Fruit fly (Drosophila melanogaster) whole organism, embryonic: Measurements from ENCODE around the gene Muc14A.

Source experiments
- Ada2b ChIP-seq: fragments of 200-800 bp; sonication (Bioruptor generic); IDR thresholded peaks from 2 replicates; pipeline ENCODE4 v1.3.6; 2022; ENCODE audit warnings: missing biosample characterization, missing genetic modification characterization
- Atf-2 ChIP-seq: fragments of 200-800 bp; sonication (Bioruptor generic); optimal IDR thresholded peaks from 2 replicates; lab custom pipeline; 2016; ENCODE audit warnings: missing biosample characterization, missing genetic modification characterization
- B-H2 ChIP-seq: fragments of 200-800 bp; sonication (Bioruptor generic); optimal IDR thresholded peaks from 2 replicates; lab custom pipeline; 2018; ENCODE audit warnings: missing biosample characterization, mild to moderate bottlenecking, missing genetic modification characterization
- CG11093 ChIP-seq: fragments of 200-800 bp; sonication (Bioruptor generic); IDR thresholded peaks from 3 replicates; pipeline ENCODE4 v1.3.6; 2022; ENCODE audit warnings: missing biosample characterization, missing genetic modification characterization
- CG11504 ChIP-seq: fragments of 200-800 bp; sonication (Bioruptor generic); optimal IDR thresholded peaks from 3 replicates; lab custom pipeline; 2019; ENCODE audit warnings: missing biosample characterization, mild to moderate bottlenecking, missing genetic modification characterization, moderate library complexity
- CG12391 ChIP-seq: fragments of 200-800 bp; sonication (Bioruptor generic); optimal IDR thresholded peaks from 3 replicates; lab custom pipeline; 2018; ENCODE audit warnings: missing biosample characterization, mild to moderate bottlenecking, missing genetic modification characterization, moderate library complexity
- CG14441 ChIP-seq: fragments of 200-800 bp; sonication (Bioruptor generic); IDR thresholded peaks from 2 replicates; pipeline ENCODE4 v1.3.6; 2022; ENCODE audit warnings: missing biosample characterization, missing genetic modification characterization
- CG15514 ChIP-seq: fragments of 200-800 bp; sonication (Bioruptor generic); optimal IDR thresholded peaks from 3 replicates; lab custom pipeline; 2017; ENCODE audit warnings: missing biosample characterization, missing genetic modification characterization, mild to moderate bottlenecking, moderate library complexity, missing genetic modification reagents
- CG16863 ChIP-seq: fragments of 200-800 bp; sonication (Bioruptor generic); optimal IDR thresholded peaks from 3 replicates; lab custom pipeline; 2016; ENCODE audit warnings: missing biosample characterization, missing genetic modification characterization
- CG18476 ChIP-seq: fragments of 200-800 bp; sonication (Bioruptor generic); optimal IDR thresholded peaks from 2 replicates; lab custom pipeline; 2016; ENCODE audit warnings: missing biosample characterization, mild to moderate bottlenecking, missing genetic modification characterization
- CG32772 ChIP-seq: fragments of 200-800 bp; sonication (Bioruptor generic); IDR thresholded peaks from 2 replicates; pipeline ENCODE4 v1.3.6; 2022; ENCODE audit warnings: missing biosample characterization, missing genetic modification characterization
- CG4424 ChIP-seq: fragments of 200-800 bp; sonication (Bioruptor generic); optimal IDR thresholded peaks from 3 replicates; lab custom pipeline; 2016; ENCODE audit warnings: missing biosample characterization, missing genetic modification characterization
- CG6254 ChIP-seq: fragments of 200-800 bp; sonication (Bioruptor generic); optimal IDR thresholded peaks from 3 replicates; lab custom pipeline; 2017; ENCODE audit warnings: mild to moderate bottlenecking, missing biosample characterization, missing genetic modification reagents, missing genetic modification characterization
- CG7839 ChIP-seq: fragments of 200-800 bp; sonication (Bioruptor generic); optimal IDR thresholded peaks from 3 replicates; lab custom pipeline; 2018; ENCODE audit warnings: missing biosample characterization, mild to moderate bottlenecking, missing genetic modification characterization, moderate library complexity
- CG9609 ChIP-seq: fragments of 200-800 bp; sonication (Bioruptor generic); optimal IDR thresholded peaks from 3 replicates; lab custom pipeline; 2016; ENCODE audit warnings: missing biosample characterization, missing genetic modification characterization
- CG9727 ChIP-seq: fragments of 200-800 bp; sonication (Bioruptor generic); optimal IDR thresholded peaks from 3 replicates; lab custom pipeline; 2017; ENCODE audit warnings: missing biosample characterization, mild to moderate bottlenecking, missing genetic modification characterization
- Chrac-16 ChIP-seq: fragments of 200-800 bp; sonication (Bioruptor generic); optimal IDR thresholded peaks from 3 replicates; lab custom pipeline; 2016; ENCODE audit warnings: missing biosample characterization, missing genetic modification characterization
- Drgx ChIP-seq: fragments of 200-800 bp; sonication (Bioruptor generic); IDR thresholded peaks from 2 replicates; pipeline ENCODE4 v1.3.6; 2022; ENCODE audit warnings: missing biosample characterization, missing genetic modification characterization
- Ets97D ChIP-seq: fragments of 200-800 bp; sonication (Bioruptor generic); optimal IDR thresholded peaks from 3 replicates; lab custom pipeline; 2016; ENCODE audit warnings: missing biosample characterization, missing genetic modification characterization
- H15 ChIP-seq: fragments of 200-800 bp; sonication (Bioruptor generic); IDR thresholded peaks from 3 replicates; pipeline ENCODE4 v1.3.6; 2022; ENCODE audit warnings: missing biosample characterization, missing genetic modification characterization
- HLH3B ChIP-seq: fragments of 200-800 bp; sonication (Bioruptor generic); IDR thresholded peaks from 2 replicates; pipeline ENCODE4 v1.3.6; 2022; ENCODE audit warnings: missing biosample characterization, missing genetic modification characterization
- Hey ChIP-seq: fragments of 200-800 bp; sonication (Bioruptor generic); optimal IDR thresholded peaks from 3 replicates; lab custom pipeline; 2018; ENCODE audit warnings: missing biosample characterization, mild to moderate bottlenecking, missing genetic modification characterization
- Hr51 ChIP-seq, 2 experiments: fragments of 200-800 bp; sonication (Bioruptor generic); optimal IDR thresholded peaks; 2 replicates in 1 of 2; 3 replicates in 1 of 2; lab custom pipeline; 2016 to 2018; ENCODE audit warnings: missing biosample characterization in 2 of 2, missing genetic modification characterization in 2 of 2, mild to moderate bottlenecking in 1 of 2, moderate library complexity in 1 of 2
- Hsf ChIP-seq: fragments of 200-800 bp; sonication (Bioruptor generic); optimal IDR thresholded peaks from 3 replicates; lab custom pipeline; 2016; ENCODE audit warnings: missing biosample characterization, missing genetic modification characterization
- NC2β ChIP-seq: fragments of 200-800 bp; sonication (Bioruptor generic); optimal IDR thresholded peaks from 2 replicates; lab custom pipeline; 2016; ENCODE audit warnings: missing biosample characterization, missing genetic modification characterization
- Optix ChIP-seq: fragments of 200-800 bp; sonication (Bioruptor generic); IDR thresholded peaks from 3 replicates; pipeline ENCODE4 v1.3.6; 2022; ENCODE audit warnings: missing biosample characterization, missing genetic modification characterization
- Ravus ChIP-seq: fragments of 200-800 bp; sonication (Bioruptor generic); IDR thresholded peaks from 2 replicates; pipeline ENCODE4 v1.3.6; 2022; ENCODE audit warnings: missing biosample characterization, missing genetic modification characterization
- Rx ChIP-seq: fragments of 200-800 bp; sonication (Bioruptor generic); IDR thresholded peaks from 2 replicates; pipeline ENCODE4 v1.3.6; 2022; ENCODE audit warnings: missing biosample characterization, missing genetic modification characterization
- Sox102F ChIP-seq: fragments of 200-800 bp; sonication (Bioruptor generic); optimal IDR thresholded peaks from 2 replicates; lab custom pipeline; 2018; ENCODE audit warnings: missing biosample characterization, mild to moderate bottlenecking, missing genetic modification characterization, moderate library complexity
- al ChIP-seq: fragments of 200-800 bp; sonication (Bioruptor generic); IDR thresholded peaks from 2 replicates; pipeline ENCODE4 v1.3.6; 2022; ENCODE audit warnings: missing biosample characterization, missing genetic modification characterization
- ara ChIP-seq: fragments of 200-800 bp; sonication (Bioruptor generic); IDR thresholded peaks from 2 replicates; pipeline ENCODE4 v1.3.6; 2022; ENCODE audit warnings: missing biosample characterization, missing genetic modification characterization
- bcd ChIP-seq: fragments of 200-800 bp; sonication (Bioruptor generic); optimal IDR thresholded peaks from 2 replicates; lab custom pipeline; 2017; ENCODE audit warnings: missing biosample characterization, mild to moderate bottlenecking, missing genetic modification characterization
- bsh ChIP-seq, 2 experiments: fragments of 200-800 bp; sonication (Bioruptor generic); optimal IDR thresholded peaks; 2 replicates each; lab custom pipeline; 2017 to 2018; ENCODE audit warnings: mild to moderate bottlenecking in 2 of 2, missing biosample characterization in 2 of 2, missing genetic modification characterization in 2 of 2, moderate library complexity in 1 of 2
- corto ChIP-seq: fragments of 200-800 bp; sonication (Bioruptor generic); optimal IDR thresholded peaks from 2 replicates; lab custom pipeline; 2016; ENCODE audit warnings: missing biosample characterization, mild to moderate bottlenecking, missing genetic modification characterization, moderate library complexity
- dpn ChIP-seq, 2 experiments: fragments of 200-800 bp; sonication (Bioruptor generic); optimal IDR thresholded peaks; 3 replicates each; lab custom pipeline; 2016; ENCODE audit warnings: missing biosample characterization in 2 of 2, missing genetic modification characterization in 2 of 2
- ems ChIP-seq: fragments of 200-800 bp; sonication (Bioruptor generic); optimal IDR thresholded peaks from 3 replicates; lab custom pipeline; 2016; ENCODE audit warnings: missing biosample characterization, missing genetic modification characterization
- gem ChIP-seq: fragments of 200-800 bp; sonication (Bioruptor generic); optimal IDR thresholded peaks from 2 replicates; lab custom pipeline; 2019; ENCODE audit warnings: missing biosample characterization, mild to moderate bottlenecking, missing genetic modification characterization, moderate library complexity
- hkb ChIP-seq, 2 experiments: fragments of 200-800 bp in 1 of 2; fragments of >200 bp in 1 of 2; sonication (Bioruptor generic) in 1 of 2; IDR thresholded peaks in 1 of 2; optimal IDR thresholded peaks in 1 of 2; 2 replicates each; pipeline versions ENCODE4 v1.3.6 to Lab custom; 2017 to 2022; ENCODE audit warnings: missing biosample characterization in 1 of 2, missing genetic modification characterization in 1 of 2
- ken ChIP-seq: fragments of 200-800 bp; sonication (Bioruptor generic); IDR thresholded peaks from 3 replicates; pipeline ENCODE4 v1.3.6; 2022; ENCODE audit warnings: missing biosample characterization, missing genetic modification characterization
- mam ChIP-seq: fragments of 200-800 bp; sonication (Bioruptor generic); optimal IDR thresholded peaks from 3 replicates; lab custom pipeline; 2016; ENCODE audit warnings: missing biosample characterization, missing genetic modification characterization
- nmo ChIP-seq: fragments of 200-800 bp; sonication (Bioruptor generic); optimal IDR thresholded peaks from 2 replicates; lab custom pipeline; 2018; ENCODE audit warnings: missing biosample characterization, mild to moderate bottlenecking, missing genetic modification characterization, moderate library complexity
- phol ChIP-seq: fragments of 200-800 bp; sonication (Bioruptor generic); optimal IDR thresholded peaks from 3 replicates; lab custom pipeline; 2018; ENCODE audit warnings: missing biosample characterization, mild to moderate bottlenecking, missing genetic modification characterization, moderate library complexity
- prd ChIP-seq, 3 experiments: fragments of >200 bp in 2 of 3; fragments of 200-800 bp in 1 of 3; sonication (Bioruptor generic) in 1 of 3; optimal IDR thresholded peaks in 2 of 3; IDR thresholded peaks in 1 of 3; 2 replicates in 2 of 3; 3 replicates in 1 of 3; pipeline versions ENCODE4 v1.3.6 to Lab custom; 2017 to 2022; ENCODE audit warnings: missing biosample characterization in 1 of 3, missing genetic modification characterization in 1 of 3
- row ChIP-seq: fragments of 200-800 bp; sonication (Bioruptor generic); IDR thresholded peaks from 3 replicates; pipeline ENCODE4 v1.3.6; 2022; ENCODE audit warnings: missing biosample characterization, missing genetic modification characterization
- sens ChIP-seq: fragments of 200-800 bp; sonication (Bioruptor generic); peaks from one replicate; lab custom pipeline; 2016; ENCODE audit warnings: missing biosample characterization, missing genetic modification characterization

Gene Muc14A

DNA sequence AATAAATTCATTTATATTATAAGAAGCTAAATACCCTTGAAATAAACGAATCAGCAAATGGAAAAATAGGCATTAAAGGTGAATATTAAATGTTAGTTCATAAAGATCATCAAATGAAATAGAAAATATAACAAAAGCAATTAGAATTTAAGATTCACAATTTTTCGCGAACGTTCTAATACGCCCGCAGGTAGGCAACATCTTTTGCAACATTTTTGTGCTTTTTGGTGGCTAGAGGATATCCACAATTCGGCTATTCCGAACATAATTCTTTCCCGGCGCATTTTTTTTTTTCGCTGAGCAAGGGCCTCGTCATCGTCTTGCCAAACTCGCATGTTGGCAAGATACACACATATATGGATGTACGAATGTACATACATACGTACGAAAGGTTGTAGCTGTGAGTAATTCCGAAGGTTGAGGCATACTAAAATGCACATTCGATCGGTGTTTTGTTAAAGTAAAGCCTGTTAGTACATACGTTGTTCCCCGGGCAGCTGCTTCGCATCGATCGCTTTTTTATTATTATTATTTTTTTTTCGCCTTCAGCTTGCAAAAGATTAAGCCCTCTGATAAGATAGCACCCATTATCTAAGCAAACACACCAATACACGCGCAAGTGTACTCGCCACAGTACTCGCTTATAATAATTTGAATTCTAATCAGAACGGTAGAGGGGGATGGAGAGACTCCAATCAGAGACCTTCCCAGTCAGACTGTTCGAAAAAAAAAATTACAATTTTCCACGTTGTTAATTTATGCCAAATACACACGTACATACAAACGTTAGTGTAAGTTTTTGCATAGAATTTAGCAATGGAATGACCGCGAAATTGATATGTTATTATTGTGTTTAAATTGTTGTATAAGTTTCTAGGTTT lies 93.7 kb downstream of the Muc14A start (continued):
- no peak for TF ChIP-seq Sox102F (GFP tag; lab: Kevin White, UChicago)

DNA sequence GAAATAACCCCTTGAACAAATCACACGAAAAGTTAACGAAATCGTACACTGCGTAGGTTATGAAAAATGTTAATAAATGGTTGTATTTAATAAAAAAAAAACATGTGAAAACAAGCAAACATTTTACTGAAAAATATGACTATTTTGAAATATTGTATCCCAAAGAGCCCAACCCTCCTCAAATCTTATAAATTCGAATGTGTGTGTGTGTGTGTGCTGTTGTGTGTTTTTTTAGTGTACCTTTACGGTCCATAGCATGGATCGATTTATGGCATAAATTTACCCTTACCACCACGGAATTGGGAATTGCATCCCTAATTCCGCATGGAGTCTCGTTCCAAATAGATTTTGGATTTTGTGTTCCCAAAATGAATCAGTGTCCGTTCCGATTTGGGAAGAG lies 94.6 kb downstream of the Muc14A start:
- TF ChIP-seq CG12391 (tag; lab: Kevin White, UChicago) (peak; percentile 14), row (GFP tag; lab: Robert Waterston, UW) (peak; percentile 66), Drgx (GFP tag; lab: Robert Waterston, UW) (0 out of 2 replicates have a peak, but pooled peaks have one; percentile 22), CG9609 (peak; percentile 22), dpn (GFP tag; optimal IDR thresholded peaks at IDR 0.05; lab: Kevin White, UChicago) (peak; percentile 34 to 39), Ada2b (GFP tag; lab: Robert Waterston, UW) (peak; percentile 54; the same call in 1 of the 2 replicates), Ravus (GFP tag; lab: Robert Waterston, UW) (no peak), CG11504 (tag; lab: Kevin White, UChicago) (peak; percentile 63), gem (tag; lab: Kevin White, UChicago) (peak; percentile 59), ems (GFP tag; lab: Kevin White, UChicago) (peak; percentile 13), CG4424 (GFP tag; lab: Kevin White, UChicago) (peak; percentile 22), Rx (GFP tag; lab: Robert Waterston, UW) (peak; percentile 47), al (0 out of 2 replicates have a peak, but pooled peaks have one; percentile 13), Atf-2 (GFP tag; lab: Kevin White, UChicago) (peak; percentile 11), CG18476 (GFP tag; lab: Kevin White, UChicago) (no peak), corto (GFP tag; lab: Kevin White, UChicago) (peak; percentile 40), H15 (GFP tag; lab: Robert Waterston, UW) (peak; percentile 59; the same call in 1 of the 3 replicates), CG16863 (GFP tag; lab: Kevin White, UChicago) (peak; percentile 7), sens (peak; percentile 95), CG32772 (GFP tag; lab: Robert Waterston, UW) (peak; percentile 35), CG6254 (no peak), Optix (GFP tag; lab: Robert Waterston, UW) (0 out of 3 replicates have a peak, but pooled peaks have one; percentile 6), Hey (tag; lab: Kevin White, UChicago) (no peak), HLH3B (GFP tag; lab: Robert Waterston, UW) (peak; percentile 28; the same call in 1 of the 2 replicates), ara (GFP tag; lab: Robert Waterston, UW) (peak; percentile 64), hkb (optimal IDR thresholded peaks at IDR 0.05; lab: Kevin White, UChicago) (no peak), hkb (GFP tag; IDR thresholded peaks at IDR 0.05; lab: Robert Waterston, UW) (peak; percentile 57), NC2β (GFP tag; lab: Kevin White, UChicago) (peak; percentile 1), CG7839 (tag; lab: Kevin White, UChicago) (peak; percentile 67), Ets97D (no peak), CG9727 (GFP tag; lab: Kevin White, UChicago) (peak; percentile 56), bsh (GFP tag; optimal IDR thresholded peaks at IDR 0.05; lab: Kevin White, UChicago) (peak in 1 of 2 experiments; percentile 42), CG14441 (peak; percentile 56), bcd (GFP tag; lab: Kevin White, UChicago) (no peak), B-H2 (GFP tag; lab: Kevin White, UChicago) (no peak), phol (peak; percentile 28), Chrac-16 (peak; percentile 30), nmo (GFP tag; lab: Kevin White, UChicago) (peak; percentile 53), Hsf (GFP tag; lab: Kevin White, UChicago) (peak; percentile 19), prd (optimal IDR thresholded peaks at IDR 0.05; lab: Kevin White, UChicago) (no peak), prd (GFP tag; IDR thresholded peaks at IDR 0.05; lab: Robert Waterston, UW) (peak; percentile 74), Hr51 (GFP tag; optimal IDR thresholded peaks at IDR 0.05; lab: Kevin White, UChicago) (peak in 1 of 2 experiments; percentile 54), CG11093 (GFP tag; lab: Robert Waterston, UW) (peak; percentile 30; the same call in 1 of the 3 replicates), mam (GFP tag; lab: Kevin White, UChicago) (peak; percentile 52), ken (GFP tag; lab: Robert Waterston, UW) (0 out of 3 replicates have a peak, but pooled peaks have one; percentile 46), CG15514 (GFP tag; lab: Kevin White, UChicago) (peak; percentile 12)
